Worm (Caenorhabditis elegans) whole organism, L2 larva: ENCODE results near the gene T04F8.8.
A peak's percentile ranks its signal among the peaks of the same experiment; 100 is the strongest.

ENCODE experiments used
- C34F6.9 ChIP-seq: fragments of 150-350 bp; optimal IDR thresholded peaks from 2 replicates; lab custom pipeline; 2014; ENCODE audit warnings: missing biosample characterization, missing genetic modification characterization
- R02D3.7 ChIP-seq: fragments of 150-350 bp; optimal IDR thresholded peaks from 2 replicates; lab custom pipeline; 2014; ENCODE audit warnings: missing biosample characterization, missing genetic modification characterization
- Y55F3AM.14 ChIP-seq: fragments of 200-800 bp; sonication (Bioruptor generic); optimal IDR thresholded peaks from 2 replicates; lab custom pipeline; 2018; ENCODE audit warnings: mild to moderate bottlenecking, missing genetic modification characterization, missing compliant biosample characterization
- ZK546.5 ChIP-seq: sonication (generic microtip); optimal IDR thresholded peaks from 2 replicates; lab custom pipeline; 2017; ENCODE audit warnings: missing biosample characterization, missing genetic modification characterization
- alr-1 ChIP-seq: fragments of 150-350 bp; optimal IDR thresholded peaks from 2 replicates; lab custom pipeline; 2014; ENCODE audit warnings: missing biosample characterization, missing genetic modification characterization
- ceh-16 ChIP-seq: fragments of 150-350 bp; optimal IDR thresholded peaks from 2 replicates; lab custom pipeline; 2014; ENCODE audit warnings: missing biosample characterization, missing genetic modification characterization
- ceh-82 ChIP-seq: fragments of 150-350 bp; optimal IDR thresholded peaks from 2 replicates; lab custom pipeline; 2014; ENCODE audit warnings: missing biosample characterization, missing genetic modification characterization
- crh-2 ChIP-seq: sonication (generic microtip); optimal IDR thresholded peaks from 2 replicates; lab custom pipeline; 2017; ENCODE audit warnings: missing biosample characterization, missing genetic modification characterization
- dmd-4 ChIP-seq: sonication (generic microtip); optimal IDR thresholded peaks from 2 replicates; lab custom pipeline; 2017; ENCODE audit warnings: missing biosample characterization, missing genetic modification characterization
- egl-27 ChIP-seq: sonication (generic microtip); optimal IDR thresholded peaks from 3 replicates; lab custom pipeline; 2017; ENCODE audit warnings: missing biosample characterization, missing genetic modification reagents, missing genetic modification characterization
- fos-1 ChIP-seq: fragments of 150-350 bp; optimal IDR thresholded peaks from 2 replicates; lab custom pipeline; 2014; ENCODE audit warnings: missing biosample characterization, missing genetic modification characterization
- gmeb-1 ChIP-seq: fragments of 150-350 bp; optimal IDR thresholded peaks from 2 replicates; lab custom pipeline; 2014; ENCODE audit warnings: missing biosample characterization, missing genetic modification characterization
- lin-11 ChIP-seq: fragments of 150-350 bp; sonication (generic microtip); optimal IDR thresholded peaks from 2 replicates; lab custom pipeline; 2014; ENCODE audit warnings: missing biosample characterization, missing genetic modification characterization, inconsistent platforms, mixed read lengths
- lin-39 ChIP-seq: fragments of 150-350 bp; optimal IDR thresholded peaks from 2 replicates; lab custom pipeline; 2014; ENCODE audit warnings: missing biosample characterization, missing genetic modification reagents, missing genetic modification characterization
- lsy-2 ChIP-seq, 2 experiments: fragments of 150-350 bp in 1 of 2; sonication (generic microtip) in 1 of 2; optimal IDR thresholded peaks; 2 replicates each; lab custom pipeline; 2014 to 2017; ENCODE audit warnings: missing biosample characterization in 2 of 2, missing genetic modification characterization in 2 of 2
- mab-5 ChIP-seq: fragments of 150-350 bp; optimal IDR thresholded peaks from 2 replicates; lab custom pipeline; 2014; ENCODE audit warnings: missing biosample characterization, missing genetic modification characterization
- mbf-1 ChIP-seq: sonication (generic microtip); optimal IDR thresholded peaks from 2 replicates; lab custom pipeline; 2017; ENCODE audit warnings: missing biosample characterization, missing genetic modification characterization
- mdl-1 ChIP-seq, 2 experiments: fragments of 150-350 bp in 1 of 2; sonication (generic microtip) in 1 of 2; optimal IDR thresholded peaks; 2 replicates each; lab custom pipeline; 2017; ENCODE audit warnings: missing biosample characterization in 2 of 2, missing genetic modification characterization in 2 of 2
- nhr-10 ChIP-seq: sonication (generic microtip); optimal IDR thresholded peaks from 2 replicates; lab custom pipeline; 2017; ENCODE audit warnings: missing biosample characterization, missing genetic modification characterization
- nhr-11 ChIP-seq: fragments of 150-350 bp; optimal IDR thresholded peaks from 2 replicates; lab custom pipeline; 2014; ENCODE audit warnings: missing biosample characterization, missing genetic modification characterization
- nhr-21 ChIP-seq: fragments of 150-350 bp; optimal IDR thresholded peaks from 2 replicates; lab custom pipeline; 2014; ENCODE audit warnings: missing biosample characterization, missing genetic modification characterization
- nhr-237 ChIP-seq: fragments of 150-350 bp; optimal IDR thresholded peaks from 2 replicates; lab custom pipeline; 2014; ENCODE audit warnings: missing biosample characterization, missing genetic modification characterization
- nhr-25 ChIP-seq: fragments of 150-350 bp; sonication (generic microtip); optimal IDR thresholded peaks from 3 replicates; lab custom pipeline; 2014; ENCODE audit warnings: missing biosample characterization, missing genetic modification characterization
- peb-1 ChIP-seq: fragments of 150-350 bp; optimal IDR thresholded peaks from 2 replicates; lab custom pipeline; 2014; ENCODE audit warnings: missing biosample characterization, missing genetic modification characterization
- sem-4 ChIP-seq: fragments of 150-350 bp; optimal IDR thresholded peaks from 2 replicates; lab custom pipeline; 2014; ENCODE audit warnings: missing biosample characterization, missing genetic modification reagents, missing genetic modification characterization
- sma-3 ChIP-seq: sonication (generic microtip); optimal IDR thresholded peaks from 2 replicates; lab custom pipeline; 2016; ENCODE audit warnings: missing genetic modification reagents, missing genetic modification characterization, missing compliant biosample characterization
- sma-9 ChIP-seq, 2 experiments: fragments of 150-350 bp in 1 of 2; sonication (generic microtip) in 1 of 2; optimal IDR thresholded peaks; 2 replicates each; lab custom pipeline; 2014 to 2016; ENCODE audit warnings: missing genetic modification characterization in 2 of 2, mild to moderate bottlenecking in 1 of 2, missing biosample characterization in 1 of 2, missing compliant biosample characterization in 1 of 2, missing genetic modification reagents in 1 of 2, moderate library complexity in 1 of 2
- unc-55 ChIP-seq: fragments of 150-350 bp; sonication (generic microtip); optimal IDR thresholded peaks from 3 replicates; lab custom pipeline; 2014; ENCODE audit warnings: missing biosample characterization, missing genetic modification reagents, missing genetic modification characterization
- unc-62 ChIP-seq: fragments of 150-350 bp; optimal IDR thresholded peaks from 2 replicates; lab custom pipeline; 2014; ENCODE audit warnings: missing biosample characterization, missing genetic modification reagents, missing genetic modification characterization
- ztf-11 ChIP-seq: sonication (generic microtip); optimal IDR thresholded peaks from 2 replicates; lab custom pipeline; 2017; ENCODE audit warnings: missing biosample characterization, missing genetic modification characterization
- ztf-4 ChIP-seq: fragments of 150-350 bp; optimal IDR thresholded peaks from 2 replicates; lab custom pipeline; 2014; ENCODE audit warnings: missing biosample characterization, missing genetic modification characterization

Gene T04F8.8

ce11 chrX:11605766-11606490, 41.3 kb upstream of the T04F8.8 start (continued):
- TF ChIP-seq ceh-82 (tag; lab: Kevin White, UChicago) (peak; percentile 11), unc-55 (peak; percentile 62), ztf-11 (tag; lab: Kevin White, UChicago) (peak; percentile 75), nhr-237 (tag; lab: Kevin White, UChicago) (peak; percentile 76)

- TF ChIP-seq egl-27 (tag; lab: Kevin White, UChicago) (peak; percentile 16), sma-9 (GFP tag; optimal IDR thresholded peaks at IDR 0.05; lab: Kevin White, UChicago) (peak; percentile 27), sma-9 (tag; optimal IDR thresholded peaks at IDR 0.05; lab: Kevin White, UChicago) (no peak), ZK546.5 (tag; lab: Kevin White, UChicago) (no peak), ceh-16 (peak; percentile 39), lsy-2 (tag; optimal IDR thresholded peaks at IDR 0.05; lab: Kevin White, UChicago) (peak in 1 of 2 experiments; percentile 34), nhr-21 (peak; percentile 19), lin-39 (tag; lab: Kevin White, UChicago) (no peak), sem-4 (tag; lab: Kevin White, UChicago) (no peak)
These were observed 40.3 kb upstream of the T04F8.8 start for ce11 chrX:11606815-11607499.

- TF ChIP-seq dmd-4 (tag; lab: Kevin White, UChicago) (no peak), lin-39 (tag; lab: Kevin White, UChicago) (no peak), nhr-25 (no peak), R02D3.7 (tag; lab: Kevin White, UChicago) (no peak), mab-5 (tag; lab: Kevin White, UChicago) (no peak), peb-1 (no peak), unc-62 (GFP tag; lab: Kevin White, UChicago) (no peak), C34F6.9 (tag; lab: Kevin White, UChicago) (peak; percentile 35), unc-55 (peak; percentile 46), mbf-1 (tag; lab: Kevin White, UChicago) (no peak), Y55F3AM.14 (GFP tag; lab: Kevin White, UChicago) (no peak), mdl-1 (tag; optimal IDR thresholded peaks at IDR 0.05; lab: Kevin White, UChicago) (no peak), nhr-10 (tag; lab: Kevin White, UChicago) (no peak), crh-2 (tag; lab: Kevin White, UChicago) (peak; percentile 26), sma-3 (GFP tag; lab: Kevin White, UChicago) (no peak), fos-1 (tag; lab: Kevin White, UChicago) (no peak), sma-9 (GFP tag; optimal IDR thresholded peaks at IDR 0.05; lab: Kevin White, UChicago) (peak; percentile 30), sma-9 (tag; optimal IDR thresholded peaks at IDR 0.05; lab: Kevin White, UChicago) (no peak), lin-11 (tag; lab: Kevin White, UChicago) (no peak), ZK546.5 (tag; lab: Kevin White, UChicago) (no peak), alr-1 (tag; lab: Kevin White, UChicago) (no peak), sem-4 (tag; lab: Kevin White, UChicago) (no peak)
These were observed 39.8 kb upstream of the T04F8.8 start for ce11 chrX:11607500-11607823.

- TF ChIP-seq gmeb-1 (tag; lab: Kevin White, UChicago): no peak
- TF ChIP-seq nhr-10 (tag; lab: Kevin White, UChicago): no peak
These were observed 39.0 kb upstream of the T04F8.8 start for ce11 chrX:11608110-11608759.

ce11 chrX:11617387-11617786, 29.9 kb upstream of the T04F8.8 start, which contains the start of gene F52D10.4:
Gene F52D10.4, plus strand, starts transcription at chrX:11617470.
- TF ChIP-seq crh-2 (tag; lab: Kevin White, UChicago) (no peak), ztf-4 (tag; lab: Kevin White, UChicago) (no peak), nhr-11 (no peak)
